Worm (Caenorhabditis elegans) whole organism, L3 larva: Measurements from ENCODE around the gene pei-1.

ENCODE experiments used
- aly-2 ChIP-seq: fragments of 150-350 bp; optimal IDR thresholded peaks from 2 replicates; lab custom pipeline; 2014; ENCODE audit warnings: missing biosample characterization, missing genetic modification characterization
- ama-1 ChIP-seq: fragments of 150-350 bp; optimal IDR thresholded peaks from 2 replicates; lab custom pipeline; 2018
- ceh-16 ChIP-seq: sonication (generic microtip); optimal IDR thresholded peaks from 2 replicates; lab custom pipeline; 2017; ENCODE audit warnings: missing biosample characterization, missing genetic modification characterization
- ceh-28 ChIP-seq: fragments of 150-350 bp; optimal IDR thresholded peaks from 2 replicates; lab custom pipeline; 2014; ENCODE audit warnings: missing biosample characterization, missing genetic modification reagents, missing genetic modification characterization
- ceh-82 ChIP-seq: fragments of 150-350 bp; optimal IDR thresholded peaks from 2 replicates; lab custom pipeline; 2014; ENCODE audit warnings: missing biosample characterization, missing genetic modification characterization
- ceh-9 ChIP-seq: sonication (generic microtip); optimal IDR thresholded peaks from 2 replicates; lab custom pipeline; 2018; ENCODE audit warnings: missing biosample characterization, missing genetic modification characterization
- daf-12 ChIP-seq: fragments of 150-350 bp; optimal IDR thresholded peaks from 2 replicates; lab custom pipeline; 2014; ENCODE audit warnings: missing biosample characterization, missing genetic modification reagents, missing genetic modification characterization
- egl-5 ChIP-seq: fragments of 150-350 bp; optimal IDR thresholded peaks from 2 replicates; lab custom pipeline; 2017; ENCODE audit warnings: missing biosample characterization, missing genetic modification reagents, missing genetic modification characterization, inconsistent platforms
- elt-1 ChIP-seq: fragments of 150-350 bp; optimal IDR thresholded peaks from 2 replicates; lab custom pipeline; 2014; ENCODE audit warnings: missing biosample characterization, missing genetic modification characterization
- elt-2 ChIP-seq: sonication (generic microtip); optimal IDR thresholded peaks from 2 replicates; lab custom pipeline; 2016; ENCODE audit warnings: missing genetic modification reagents, mild to moderate bottlenecking, missing genetic modification characterization, missing compliant biosample characterization
- eor-1 ChIP-seq, 2 experiments: fragments of 150-350 bp; optimal IDR thresholded peaks; 2 replicates each; lab custom pipeline; 2014 to 2018; ENCODE audit warnings: missing biosample characterization in 2 of 2, missing genetic modification characterization in 2 of 2
- fkh-10 ChIP-seq: sonication (generic microtip); optimal IDR thresholded peaks from 2 replicates; lab custom pipeline; 2017; ENCODE audit warnings: missing biosample characterization, missing genetic modification reagents, missing genetic modification characterization
- fkh-2 ChIP-seq: fragments of 150-350 bp; optimal IDR thresholded peaks from 2 replicates; lab custom pipeline; 2014; ENCODE audit warnings: missing biosample characterization, missing genetic modification reagents, missing genetic modification characterization
- fos-1 ChIP-seq: fragments of 150-350 bp; optimal IDR thresholded peaks from 2 replicates; lab custom pipeline; 2014; ENCODE audit warnings: missing biosample characterization, missing genetic modification characterization
- jun-1 ChIP-seq: fragments of 150-350 bp; optimal IDR thresholded peaks from 2 replicates; lab custom pipeline; 2014; ENCODE audit warnings: missing biosample characterization, missing genetic modification reagents, missing genetic modification characterization
- lin-15B ChIP-seq: fragments of 150-350 bp; optimal IDR thresholded peaks from 2 replicates; lab custom pipeline; 2014; ENCODE audit warnings: missing biosample characterization, missing genetic modification characterization
- lin-39 ChIP-seq: fragments of 150-350 bp; optimal IDR thresholded peaks from 2 replicates; lab custom pipeline; 2018; ENCODE audit warnings: missing biosample characterization, missing genetic modification reagents, missing genetic modification characterization
- lsy-12 ChIP-seq: sonication (generic microtip); optimal IDR thresholded peaks from 2 replicates; lab custom pipeline; 2016; ENCODE audit warnings: mild to moderate bottlenecking, missing genetic modification characterization, missing compliant biosample characterization
- mdl-1 ChIP-seq: fragments of 150-350 bp; optimal IDR thresholded peaks from 2 replicates; lab custom pipeline; 2014; ENCODE audit warnings: missing biosample characterization, missing genetic modification characterization
- mml-1 ChIP-seq: fragments of 150-350 bp; sonication (generic microtip); optimal IDR thresholded peaks from 3 replicates; lab custom pipeline; 2014; ENCODE audit warnings: missing biosample characterization, missing genetic modification characterization
- nfya-1 ChIP-seq: sonication (generic microtip); optimal IDR thresholded peaks from 2 replicates; lab custom pipeline; 2017; ENCODE audit warnings: missing genetic modification characterization, mild to moderate bottlenecking, missing compliant biosample characterization, antibody characterized with exemption, moderate library complexity; ENCODE audit not compliant: insufficient read depth
- nhr-12 ChIP-seq: fragments of 150-350 bp; optimal IDR thresholded peaks from 2 replicates; lab custom pipeline; 2014; ENCODE audit warnings: missing biosample characterization, missing genetic modification characterization
- nhr-23 ChIP-seq: fragments of 150-350 bp; optimal IDR thresholded peaks from 2 replicates; lab custom pipeline; 2014; ENCODE audit warnings: missing biosample characterization, missing genetic modification reagents, missing genetic modification characterization
- nhr-237 ChIP-seq: fragments of 150-350 bp; optimal IDR thresholded peaks from 2 replicates; lab custom pipeline; 2014; ENCODE audit warnings: missing biosample characterization, missing genetic modification characterization
- nhr-25 ChIP-seq: sonication (generic microtip); optimal IDR thresholded peaks from 2 replicates; lab custom pipeline; 2017; ENCODE audit warnings: missing biosample characterization, missing genetic modification characterization
- nhr-28 ChIP-seq: fragments of 150-350 bp; optimal IDR thresholded peaks from 2 replicates; lab custom pipeline; 2014; ENCODE audit warnings: missing biosample characterization, missing genetic modification characterization
- nhr-43 ChIP-seq: sonication (generic microtip); optimal IDR thresholded peaks from 2 replicates; lab custom pipeline; 2016; ENCODE audit warnings: mild to moderate bottlenecking, missing genetic modification characterization, missing compliant biosample characterization; ENCODE audit not compliant: poor library complexity, severe bottlenecking
- nhr-67 ChIP-seq: fragments of 150-350 bp; optimal IDR thresholded peaks from 2 replicates; lab custom pipeline; 2014; ENCODE audit warnings: missing biosample characterization, missing genetic modification characterization
- nhr-76 ChIP-seq: fragments of 150-350 bp; sonication (generic microtip); optimal IDR thresholded peaks from 5 replicates; lab custom pipeline; 2014; ENCODE audit warnings: missing biosample characterization, missing genetic modification characterization
- snpc-4 ChIP-seq: fragments of 150-350 bp; optimal IDR thresholded peaks from 2 replicates; lab custom pipeline; 2014; ENCODE audit warnings: missing biosample characterization, missing genetic modification characterization
- tbx-2 ChIP-seq: sonication (generic microtip); optimal IDR thresholded peaks from 2 replicates; lab custom pipeline; 2016; ENCODE audit warnings: mild to moderate bottlenecking, missing genetic modification characterization, missing compliant biosample characterization
- unc-39 ChIP-seq: sonication (generic microtip); optimal IDR thresholded peaks from 4 replicates; lab custom pipeline; 2017; ENCODE audit warnings: missing biosample characterization, missing genetic modification characterization
- unc-62 ChIP-seq: fragments of 150-350 bp; sonication (generic microtip); optimal IDR thresholded peaks from 4 replicates; lab custom pipeline; 2014; ENCODE audit warnings: missing biosample characterization, missing genetic modification reagents, missing genetic modification characterization
- ztf-4 ChIP-seq: fragments of 150-350 bp; optimal IDR thresholded peaks from 2 replicates; lab custom pipeline; 2014; ENCODE audit warnings: missing biosample characterization, missing genetic modification characterization

The pei-1 gene

ce11 chrIV:9623269-9623668 is 31.0 kb upstream of the pei-1 start, which contains the start of gene W09C2.9:
TSS of gene W09C2.9 (minus strand) at chrIV:9623369.
- TF ChIP-seq ztf-4 (tag; lab: Kevin White, UChicago) (no peak), lsy-12 (tag; lab: Kevin White, UChicago) (no peak), elt-1 (tag; lab: Kevin White, UChicago) (no peak), lin-39 (tag; lab: Kevin White, UChicago) (no peak), daf-12 (tag; lab: Kevin White, UChicago) (no peak), nhr-76 (no peak), nhr-28 (no peak), fkh-2 (tag; lab: Kevin White, UChicago) (no peak), ama-1 (lab: Kevin White, UChicago) (no peak), unc-62 (no peak)

ce11 chrIV:9622272-9622671 is 30.0 kb upstream of the pei-1 start, which contains the start of gene W09C2.7:
TSS of gene W09C2.7 (minus strand) at chrIV:9622372.
- TF ChIP-seq mdl-1 (tag; lab: Kevin White, UChicago) (no peak), nhr-43 (tag; lab: Kevin White, UChicago) (no peak), eor-1 (tag; optimal IDR thresholded peaks at IDR 0.05; lab: Kevin White, UChicago) (no peak), jun-1 (tag; lab: Kevin White, UChicago) (no peak), mml-1 (tag; lab: Kevin White, UChicago) (no peak), nhr-67 (no peak), lin-15B (no peak), ceh-9 (tag; lab: Kevin White, UChicago) (no peak), nhr-28 (no peak), unc-39 (tag; lab: Kevin White, UChicago) (no peak), ceh-28 (tag; lab: Kevin White, UChicago) (no peak), nhr-76 (no peak), nhr-237 (tag; lab: Kevin White, UChicago) (no peak), nfya-1 (no peak), elt-2 (tag; lab: Kevin White, UChicago) (no peak), lin-39 (tag; lab: Kevin White, UChicago) (no peak), nhr-12 (no peak), tbx-2 (tag; lab: Kevin White, UChicago) (no peak), fkh-10 (GFP tag; lab: Kevin White, UChicago) (no peak), nhr-25 (tag; lab: Kevin White, UChicago) (no peak)

- TF ChIP-seq elt-1 (tag; lab: Kevin White, UChicago) (peak; percentile 92), nhr-43 (tag; lab: Kevin White, UChicago) (no peak)
Measured at ce11 chrIV:9618836-9619235, 26.5 kb upstream of the pei-1 start.

- TF ChIP-seq lin-39 (tag; lab: Kevin White, UChicago) (no peak), nhr-25 (tag; lab: Kevin White, UChicago) (peak; percentile 61), elt-1 (tag; lab: Kevin White, UChicago) (peak; percentile 99), nhr-23 (tag; lab: Kevin White, UChicago) (peak; percentile 9)
Measured at ce11 chrIV:9618015-9618414, 25.7 kb upstream of the pei-1 start.

ce11 chrIV:9617358-9617757 is 25.0 kb upstream of the pei-1 start:
- TF ChIP-seq jun-1 (tag; lab: Kevin White, UChicago) (no peak), elt-1 (tag; lab: Kevin White, UChicago) (peak; percentile 96)

ce11 chrIV:9615511-9615910 is 23.2 kb upstream of the pei-1 start:
- TF ChIP-seq ceh-16 (tag; lab: Kevin White, UChicago) (peak; percentile 47), nhr-23 (tag; lab: Kevin White, UChicago) (peak; percentile 86), lsy-12 (tag; lab: Kevin White, UChicago) (peak; percentile 23), lin-39 (tag; lab: Kevin White, UChicago) (no peak), elt-1 (tag; lab: Kevin White, UChicago) (peak; percentile 100), ceh-28 (tag; lab: Kevin White, UChicago) (no peak), nhr-25 (tag; lab: Kevin White, UChicago) (peak; percentile 67)

- TF ChIP-seq snpc-4 (no peak), nhr-28 (no peak), ceh-9 (tag; lab: Kevin White, UChicago) (no peak), jun-1 (tag; lab: Kevin White, UChicago) (no peak), ztf-4 (tag; lab: Kevin White, UChicago) (no peak), ceh-16 (tag; lab: Kevin White, UChicago) (no peak), egl-5 (no peak), aly-2 (tag; lab: Kevin White, UChicago) (no peak), ceh-28 (tag; lab: Kevin White, UChicago) (no peak), fkh-10 (GFP tag; lab: Kevin White, UChicago) (no peak), nhr-23 (tag; lab: Kevin White, UChicago) (no peak), fos-1 (tag; lab: Kevin White, UChicago) (no peak), ceh-82 (tag; lab: Kevin White, UChicago) (no peak), tbx-2 (tag; lab: Kevin White, UChicago) (no peak), nhr-12 (no peak), nhr-237 (tag; lab: Kevin White, UChicago) (no peak)
Measured at ce11 chrIV:9614695-9615094, 22.4 kb upstream of the pei-1 start, which contains the start of gene elt-1. TSS of gene elt-1 (plus strand) at chrIV:9614995.
